Worm (Caenorhabditis elegans) whole organism, L3 larva: ENCODE data around the gene vamp-8.

Experiments used
- ZK546.5 ChIP-seq: sonication (generic microtip); optimal IDR thresholded peaks from 2 replicates; lab custom pipeline; 2017; ENCODE audit warnings: missing biosample characterization, missing genetic modification characterization
- ceh-82 ChIP-seq: fragments of 150-350 bp; optimal IDR thresholded peaks from 2 replicates; lab custom pipeline; 2014; ENCODE audit warnings: missing biosample characterization, missing genetic modification characterization
- daf-12 ChIP-seq: fragments of 150-350 bp; optimal IDR thresholded peaks from 2 replicates; lab custom pipeline; 2014; ENCODE audit warnings: missing biosample characterization, missing genetic modification reagents, missing genetic modification characterization
- fkh-10 ChIP-seq: sonication (generic microtip); optimal IDR thresholded peaks from 2 replicates; lab custom pipeline; 2017; ENCODE audit warnings: missing biosample characterization, missing genetic modification reagents, missing genetic modification characterization
- fkh-2 ChIP-seq: fragments of 150-350 bp; optimal IDR thresholded peaks from 2 replicates; lab custom pipeline; 2014; ENCODE audit warnings: missing biosample characterization, missing genetic modification reagents, missing genetic modification characterization
- nhr-12 ChIP-seq: fragments of 150-350 bp; optimal IDR thresholded peaks from 2 replicates; lab custom pipeline; 2014; ENCODE audit warnings: missing biosample characterization, missing genetic modification characterization
- nhr-237 ChIP-seq: fragments of 150-350 bp; optimal IDR thresholded peaks from 2 replicates; lab custom pipeline; 2014; ENCODE audit warnings: missing biosample characterization, missing genetic modification characterization
- nhr-67 ChIP-seq: fragments of 150-350 bp; optimal IDR thresholded peaks from 2 replicates; lab custom pipeline; 2014; ENCODE audit warnings: missing biosample characterization, missing genetic modification characterization
- unc-39 ChIP-seq: sonication (generic microtip); optimal IDR thresholded peaks from 4 replicates; lab custom pipeline; 2017; ENCODE audit warnings: missing biosample characterization, missing genetic modification characterization
- ztf-11 ChIP-seq: fragments of 150-350 bp; optimal IDR thresholded peaks from 2 replicates; lab custom pipeline; 2014; ENCODE audit warnings: missing biosample characterization, missing genetic modification characterization
- ztf-4 ChIP-seq: fragments of 150-350 bp; optimal IDR thresholded peaks from 2 replicates; lab custom pipeline; 2014; ENCODE audit warnings: missing biosample characterization, missing genetic modification characterization

ce11 chrIV:13902774-13903173 lies 37.8 kb upstream of the vamp-8 start, which contains the start of gene Y37A1A.3:
- no peak for TF ChIP-seq ceh-82
- no peak for TF ChIP-seq nhr-237 (tag; lab: Kevin White, UChicago)
- TF ChIP-seq nhr-67 (tag; lab: Kevin White, UChicago) = no peak
- TF ChIP-seq fkh-2 = no peak
- no peak for TF ChIP-seq nhr-12 (tag; lab: Kevin White, UChicago)
- TF ChIP-seq ztf-4 (tag; lab: Kevin White, UChicago) = no peak
- TF ChIP-seq ztf-11 (tag; lab: Kevin White, UChicago) = no peak
- TF ChIP-seq daf-12 (tag; lab: Kevin White, UChicago) = no peak
- TF ChIP-seq ZK546.5 (tag; lab: Kevin White, UChicago) = no peak
- no peak for TF ChIP-seq unc-39 (tag; lab: Kevin White, UChicago)
- no peak for TF ChIP-seq fkh-10 (GFP tag; lab: Kevin White, UChicago)
